Fruit fly (Drosophila melanogaster) whole organism, adult: Measurements from ENCODE around the gene CG4709.

ENCODE experiments used
- CG11617 ChIP-seq: fragments of 200-800 bp; sonication (Bioruptor generic); optimal IDR thresholded peaks from 2 replicates; lab custom pipeline; 2017; ENCODE audit warnings: mild to moderate bottlenecking, missing biosample characterization, missing genetic modification reagents, missing genetic modification characterization
- CG14711 ChIP-seq: fragments of 200-800 bp; sonication (Bioruptor generic); optimal IDR thresholded peaks from 2 replicates; lab custom pipeline; 2018; ENCODE audit warnings: missing biosample characterization, mild to moderate bottlenecking, missing genetic modification characterization, moderate library complexity
- CG7101 ChIP-seq: fragments of 200-800 bp; sonication (Bioruptor generic); optimal IDR thresholded peaks from 2 replicates; lab custom pipeline; 2018; ENCODE audit warnings: missing biosample characterization, mild to moderate bottlenecking, missing genetic modification characterization, moderate library complexity
- Clk ChIP-seq: fragments of 200-800 bp; sonication (Bioruptor generic); optimal IDR thresholded peaks from 2 replicates; lab custom pipeline; 2017; ENCODE audit warnings: missing biosample characterization, missing genetic modification characterization
- Mnt ChIP-seq: fragments of 200-800 bp; sonication (Bioruptor generic); optimal IDR thresholded peaks from 2 replicates; lab custom pipeline; 2016; ENCODE audit warnings: missing biosample characterization, mild to moderate bottlenecking, missing genetic modification characterization
- cnc ChIP-seq, 2 experiments: fragments of >200 bp; optimal IDR thresholded peaks; 2 replicates each; lab custom pipeline; 2017
- ovo ChIP-seq: fragments of 200-800 bp; sonication (Bioruptor generic); optimal IDR thresholded peaks from 2 replicates; lab custom pipeline; 2016; ENCODE audit warnings: missing biosample characterization, missing genetic modification characterization
- toe ChIP-seq: fragments of 200-800 bp; sonication (Bioruptor generic); optimal IDR thresholded peaks from 2 replicates; lab custom pipeline; 2016; ENCODE audit warnings: missing biosample characterization, missing genetic modification characterization

- TF ChIP-seq Clk (GFP tag; lab: Kevin White, UChicago) (no peak), CG11617 (GFP tag; lab: Kevin White, UChicago) (no peak), Mnt (GFP tag; lab: Kevin White, UChicago) (no peak), ovo (GFP tag; lab: Kevin White, UChicago) (no peak), CG14711 (tag; lab: Kevin White, UChicago) (no peak), CG7101 (no peak), cnc (optimal IDR thresholded peaks at IDR 0.05; lab: Kevin White, UChicago) (no peak), toe (GFP tag; lab: Kevin White, UChicago) (no peak)
Observed at dm6 chr2L:9972624-9973023, 18.5 kb downstream of the CG4709 start.
